Fruit fly (Drosophila melanogaster) S2 (cell line): ENCODE results near the gene CG43844.

Experiments used
- CG8478 ChIP-seq: fragments of >200 bp; optimal IDR thresholded peaks from 2 replicates; lab custom pipeline; 2018
- CTCF ChIP-seq, 2 experiments: fragments of >200 bp; optimal IDR thresholded peaks; 2 replicates each; lab custom pipeline; 2018

- no peak for TF ChIP-seq CTCF (optimal IDR thresholded peaks at IDR 0.05; lab: Kevin White, UChicago)
- no peak for TF ChIP-seq CG8478 (lab: Kevin White, UChicago)
Observed at dm6 chr3R:21869464-21870100, 19.8 kb upstream of the CG43844 start, which contains the start of gene CG31174.
